Worm (Caenorhabditis elegans): ENCODE data around the gene B0310.6.

B0310.6 gene

ce11 chrX:571367-571766 lies 40.6 kb upstream of the B0310.6 start:
- no peak for TF ChIP-seq elt-1 (tag; optimal IDR thresholded peaks at IDR 0.05)
- no peak for TF ChIP-seq sma-9 (GFP tag; optimal IDR thresholded peaks at IDR 0.05)
- no peak for TF ChIP-seq sma-9 (tag; optimal IDR thresholded peaks at IDR 0.05)
- TF ChIP-seq ceh-16 (tag; optimal IDR thresholded peaks at IDR 0.05) = no peak
- no peak for TF ChIP-seq skn-1 (tag; optimal IDR thresholded peaks at IDR 0.05)
- TF ChIP-seq peb-1 (tag; optimal IDR thresholded peaks at IDR 0.05) = no peak
- TF ChIP-seq nhr-10 (tag; optimal IDR thresholded peaks at IDR 0.05) = no peak
- no peak for TF ChIP-seq dmd-4 (tag; optimal IDR thresholded peaks at IDR 0.05)
- TF ChIP-seq nhr-23 (tag; optimal IDR thresholded peaks at IDR 0.05) = no peak
- TF ChIP-seq ceh-82 (tag; optimal IDR thresholded peaks at IDR 0.05) = no peak
- TF ChIP-seq blmp-1 (tag; optimal IDR thresholded peaks at IDR 0.05; ENCODE audit: insufficient read depth) = no peak
- TF ChIP-seq ztf-11 (tag; optimal IDR thresholded peaks at IDR 0.05) = no peak
- TF ChIP-seq alr-1 (tag; optimal IDR thresholded peaks at IDR 0.05) = no peak
- no peak for TF ChIP-seq sem-4 (tag; optimal IDR thresholded peaks at IDR 0.05)
- no peak for TF ChIP-seq nhr-25 (tag; optimal IDR thresholded peaks at IDR 0.05)
- TF ChIP-seq nhr-12 (tag; optimal IDR thresholded peaks at IDR 0.05) = no peak

DNA sequence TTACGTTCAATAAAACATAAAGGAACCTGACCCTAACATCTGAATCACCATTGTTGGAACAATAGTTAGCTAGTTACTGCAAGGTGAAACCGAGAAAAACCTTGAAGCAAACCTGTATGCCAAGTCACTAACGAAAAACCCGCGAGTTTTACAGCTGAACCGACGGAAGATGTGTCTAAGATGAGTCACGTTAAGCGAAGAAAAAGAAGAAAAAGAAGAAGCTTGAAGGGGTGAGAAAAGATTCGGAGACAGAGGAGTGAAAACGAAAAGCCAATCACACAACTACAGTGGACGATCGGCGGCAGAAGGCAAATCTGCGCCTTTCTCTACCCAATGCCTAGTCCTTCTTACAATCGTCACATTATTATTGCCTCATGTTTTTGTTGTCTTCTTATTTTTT lies 27.0 kb upstream of the B0310.6 start, which contains the start of gene nas-38:
TSS of gene nas-38 (plus strand) at position 301 of the 400 bp plus-strand sequence.
- TF ChIP-seq lin-39 (tag; optimal IDR thresholded peaks at IDR 0.05) (no peak), nhr-25 (tag; optimal IDR thresholded peaks at IDR 0.05) (peak; percentile 42)

- TF ChIP-seq ztf-1 (GFP tag; conservative IDR thresholded peaks at IDR 0.05) = no peak
- TF ChIP-seq Y55F3AM.14 (GFP tag; optimal IDR thresholded peaks at IDR 0.05) = no peak
- no peak for TF ChIP-seq nhr-23 (tag; optimal IDR thresholded peaks at IDR 0.05)
- no peak for TF ChIP-seq nhr-12 (tag; optimal IDR thresholded peaks at IDR 0.05)
These were observed 26.4 kb upstream of the B0310.6 start, which contains the start of gene hlh-19 for ce11 chrX:557195-557594. Gene hlh-19 (minus strand): TSS chrX:557295.

- no peak for TF ChIP-seq sma-9 (GFP tag; optimal IDR thresholded peaks at IDR 0.05)
- TF ChIP-seq sma-9 (tag; optimal IDR thresholded peaks at IDR 0.05) = no peak
- TF ChIP-seq fos-1 (tag; optimal IDR thresholded peaks at IDR 0.05) = peak; percentile 64
These were observed 24.4 kb upstream of the B0310.6 start for ce11 chrX:555043-555791.

ce11 chrX:553875-554274 lies 23.1 kb upstream of the B0310.6 start, which contains the start of gene F57C12.6:
Gene F57C12.6 (minus strand): TSS chrX:553975.
- TF ChIP-seq unc-55 (GFP tag; optimal IDR thresholded peaks at IDR 0.05) (no peak), ama-1 (optimal IDR thresholded peaks at IDR 0.05) (no peak), sma-3 (GFP tag; optimal IDR thresholded peaks at IDR 0.05) (no peak), nhr-6 (tag; optimal IDR thresholded peaks at IDR 0.05) (no peak), mab-5 (tag; optimal IDR thresholded peaks at IDR 0.05) (no peak), ZK546.5 (tag; optimal IDR thresholded peaks at IDR 0.05) (no peak), lin-39 (tag; optimal IDR thresholded peaks at IDR 0.05) (no peak), elt-3 (tag; optimal IDR thresholded peaks at IDR 0.05) (no peak), alr-1 (tag; optimal IDR thresholded peaks at IDR 0.05) (no peak), lsy-2 (tag; optimal IDR thresholded peaks at IDR 0.05) (no peak), F13H6.1 (tag; optimal IDR thresholded peaks at IDR 0.05) (no peak), snpc-4 (tag; optimal IDR thresholded peaks at IDR 0.05) (no peak), nhr-77 (tag; optimal IDR thresholded peaks at IDR 0.05) (no peak), ceh-82 (tag; optimal IDR thresholded peaks at IDR 0.05) (no peak), peb-1 (tag; optimal IDR thresholded peaks at IDR 0.05) (no peak), nhr-237 (tag; optimal IDR thresholded peaks at IDR 0.05) (no peak), ztf-11 (tag; optimal IDR thresholded peaks at IDR 0.05) (no peak), fos-1 (tag; optimal IDR thresholded peaks at IDR 0.05) (no peak), Y55F3AM.14 (GFP tag; optimal IDR thresholded peaks at IDR 0.05) (no peak), elt-1 (tag; optimal IDR thresholded peaks at IDR 0.05) (no peak)

DNA sequence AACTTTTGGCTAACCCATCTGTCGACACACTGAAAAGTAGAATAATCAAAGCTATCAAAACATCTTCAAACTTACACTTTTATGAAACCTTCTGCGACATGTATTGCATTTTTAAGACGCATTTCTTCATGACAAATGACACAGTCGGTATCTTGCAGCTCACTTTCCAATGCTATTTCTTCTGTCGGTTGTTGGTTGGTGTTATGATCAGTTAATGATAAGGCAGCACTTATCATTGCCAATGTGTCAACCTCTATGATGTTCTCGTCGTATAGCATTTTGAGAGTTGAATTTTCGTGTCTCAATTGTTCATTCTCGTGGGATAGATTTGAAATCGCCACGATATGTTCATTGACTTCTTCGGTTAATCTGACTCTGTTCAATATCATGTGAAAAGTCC lies 22.6 kb upstream of the B0310.6 start:
- TF ChIP-seq sma-9 (GFP tag; optimal IDR thresholded peaks at IDR 0.05) (peak; percentile 5), sma-9 (tag; optimal IDR thresholded peaks at IDR 0.05) (no peak), lin-39 (tag; optimal IDR thresholded peaks at IDR 0.05) (no peak), fos-1 (tag; optimal IDR thresholded peaks at IDR 0.05) (peak; percentile 97)
